Fruit fly (Drosophila melanogaster) whole organism, pupa: ENCODE data around the gene CG15597.

Experiments used
- CG12605 ChIP-seq: fragments of 200-800 bp; sonication (Bioruptor generic); IDR thresholded peaks from 2 replicates; pipeline ENCODE4 v1.3.6; 2022; ENCODE audit warnings: missing biosample characterization, missing genetic modification characterization
- CG13204 ChIP-seq: fragments of 200-800 bp; sonication (Bioruptor generic); optimal IDR thresholded peaks from 2 replicates; lab custom pipeline; 2018; ENCODE audit warnings: missing biosample characterization, mild to moderate bottlenecking, missing genetic modification characterization, moderate library complexity
- CG15710 ChIP-seq: fragments of 200-800 bp; sonication (Bioruptor generic); optimal IDR thresholded peaks from 2 replicates; lab custom pipeline; 2018; ENCODE audit warnings: missing biosample characterization, mild to moderate bottlenecking, missing genetic modification characterization, moderate library complexity
- CG8159 ChIP-seq: fragments of 200-800 bp; sonication (Bioruptor generic); optimal IDR thresholded peaks from 3 replicates; lab custom pipeline; 2018; ENCODE audit warnings: missing biosample characterization, mild to moderate bottlenecking, missing genetic modification characterization, moderate library complexity
- CG8301 ChIP-seq: fragments of 200-800 bp; sonication (Bioruptor generic); optimal IDR thresholded peaks from 2 replicates; lab custom pipeline; 2018; ENCODE audit warnings: missing biosample characterization, mild to moderate bottlenecking, missing genetic modification characterization
- CG9948 ChIP-seq: fragments of 200-800 bp; sonication (Bioruptor generic); optimal IDR thresholded peaks from 2 replicates; lab custom pipeline; 2018; ENCODE audit warnings: missing biosample characterization, mild to moderate bottlenecking, missing genetic modification characterization, moderate library complexity
- D1 ChIP-seq: fragments of 200-800 bp; sonication (Bioruptor generic); optimal IDR thresholded peaks from 2 replicates; lab custom pipeline; 2018; ENCODE audit warnings: missing biosample characterization, mild to moderate bottlenecking, missing genetic modification characterization, moderate library complexity
- EcR ChIP-seq: fragments of 200-800 bp; sonication (Bioruptor generic); optimal IDR thresholded peaks from 3 replicates; lab custom pipeline; 2019; ENCODE audit warnings: missing biosample characterization, missing genetic modification characterization, mild to moderate bottlenecking, moderate library complexity, missing genetic modification reagents
- Ets98B ChIP-seq: fragments of 200-800 bp; sonication (Bioruptor generic); IDR thresholded peaks from 2 replicates; pipeline ENCODE4 v1.3.6; 2022; ENCODE audit warnings: missing biosample characterization, missing genetic modification characterization
- Pif1A ChIP-seq: fragments of 200-800 bp; sonication (Bioruptor generic); optimal IDR thresholded peaks from 3 replicates; lab custom pipeline; 2016; ENCODE audit warnings: missing biosample characterization, missing genetic modification characterization
- Pif1B ChIP-seq: fragments of 200-800 bp; sonication (Bioruptor generic); optimal IDR thresholded peaks from 3 replicates; lab custom pipeline; 2016; ENCODE audit warnings: missing biosample characterization, missing genetic modification characterization
- Snoo ChIP-seq: fragments of 200-800 bp; sonication (Bioruptor generic); optimal IDR thresholded peaks from 3 replicates; lab custom pipeline; 2017; ENCODE audit warnings: missing biosample characterization, mild to moderate bottlenecking, missing genetic modification characterization, inconsistent platforms
- fd96Ca ChIP-seq: fragments of 200-800 bp; sonication (Bioruptor generic); IDR thresholded peaks from 3 replicates; pipeline ENCODE4 v1.3.6; 2022; ENCODE audit warnings: missing biosample characterization, missing genetic modification characterization
- gl ChIP-seq: fragments of 200-800 bp; sonication (Bioruptor generic); optimal IDR thresholded peaks from 2 replicates; lab custom pipeline; 2018; ENCODE audit warnings: missing biosample characterization, mild to moderate bottlenecking, missing genetic modification characterization

dm6 chr3R:6240263-6240662, 44.7 kb downstream of the CG15597 start:
- TF ChIP-seq Pif1A (no peak), EcR (GFP tag; lab: Kevin White, UChicago) (no peak), gl (no peak), Snoo (tag; lab: Kevin White, UChicago) (no peak), CG13204 (GFP tag; lab: Kevin White, UChicago) (no peak), CG12605 (GFP tag; lab: Robert Waterston, UW) (no peak), CG9948 (no peak), CG15710 (tag; lab: Kevin White, UChicago) (no peak), D1 (no peak), CG8301 (no peak), fd96Ca (GFP tag; lab: Robert Waterston, UW) (no peak), CG8159 (no peak), Pif1B (GFP tag; lab: Kevin White, UChicago) (no peak), Ets98B (GFP tag; lab: Robert Waterston, UW) (no peak)
